Fruit fly (Drosophila melanogaster): ENCODE measurements around the gene Ptp61F.

dm6 chr3L:1352065-1352464 lies 123.0 kb downstream of the Ptp61F start:
- TF ChIP-seq kay (GFP tag; optimal IDR thresholded peaks at IDR 0.05) (no peak), ttk (GFP tag; IDR thresholded peaks at IDR 0.05) (no peak), her (GFP tag; optimal IDR thresholded peaks at IDR 0.05) (peak; percentile 39), CG31441 (GFP tag; IDR thresholded peaks at IDR 0.05) (peak; percentile 59; the same call in 1 of the 2 replicates)

Data from whole organism, embryonic.